Worm (Caenorhabditis elegans) whole organism, L4 larva: ENCODE results near the gene ehn-3.

Experiments used
- F10B5.3 ChIP-seq: sonication (generic microtip); optimal IDR thresholded peaks from 2 replicates; lab custom pipeline; 2016; ENCODE audit warnings: mild to moderate bottlenecking, missing genetic modification characterization, missing compliant biosample characterization
- F49E8.2 ChIP-seq: sonication (generic microtip); optimal IDR thresholded peaks from 2 replicates; lab custom pipeline; 2016; ENCODE audit warnings: missing compliant biosample characterization, mild to moderate bottlenecking, missing genetic modification characterization, borderline replicate concordance
- T20F7.1 ChIP-seq: fragments of 200-800 bp; sonication (Bioruptor generic); optimal IDR thresholded peaks from 2 replicates; lab custom pipeline; 2018; ENCODE audit warnings: mild to moderate bottlenecking, missing genetic modification characterization, missing compliant biosample characterization
- Y5F2A.4 ChIP-seq: fragments of 200-800 bp; sonication (Bioruptor generic); optimal IDR thresholded peaks from 2 replicates; lab custom pipeline; 2018; ENCODE audit warnings: mild to moderate bottlenecking, missing genetic modification characterization, missing compliant biosample characterization
- Y75B8A.6 ChIP-seq: fragments of 200-800 bp; sonication (Bioruptor generic); IDR thresholded peaks from 2 replicates; pipeline ENCODE4 v1.3.6; 2022; ENCODE audit warnings: missing genetic modification reagents, missing genetic modification characterization, missing compliant biosample characterization
- aha-1 ChIP-seq: fragments of 150-350 bp; peaks from one replicate; lab custom pipeline; 2014; ENCODE audit warnings: missing biosample characterization, missing genetic modification characterization
- ama-1 ChIP-seq: fragments of 150-350 bp; optimal IDR thresholded peaks from 2 replicates; lab custom pipeline; 2014; ENCODE audit warnings: inconsistent platforms, mixed read lengths
- attf-4 ChIP-seq: sonication (generic microtip); optimal IDR thresholded peaks from 3 replicates; lab custom pipeline; 2017; ENCODE audit warnings: missing biosample characterization, missing genetic modification characterization
- ceh-20 ChIP-seq: fragments of 200-800 bp; sonication (Bioruptor generic); IDR thresholded peaks from 2 replicates; pipeline ENCODE4 v1.3.6; 2022; ENCODE audit warnings: missing genetic modification reagents, missing genetic modification characterization, missing compliant biosample characterization
- ceh-28 ChIP-seq: fragments of 150-350 bp; optimal IDR thresholded peaks from 2 replicates; lab custom pipeline; 2014; ENCODE audit warnings: missing biosample characterization, missing genetic modification reagents, missing genetic modification characterization
- ceh-32 ChIP-seq: sonication (generic microtip); optimal IDR thresholded peaks from 2 replicates; lab custom pipeline; 2016; ENCODE audit warnings: mild to moderate bottlenecking, missing genetic modification characterization, missing compliant biosample characterization; ENCODE audit not compliant: poor library complexity
- ceh-44 ChIP-seq: fragments of 200-800 bp; sonication (Bioruptor generic); IDR thresholded peaks from 2 replicates; pipeline ENCODE4 v1.3.6; 2022; ENCODE audit warnings: missing genetic modification reagents, missing genetic modification characterization, missing compliant biosample characterization
- ceh-62 ChIP-seq: sonication (generic microtip); optimal IDR thresholded peaks from 2 replicates; lab custom pipeline; 2017; ENCODE audit warnings: missing biosample characterization, missing genetic modification characterization
- ctbp-1 ChIP-seq: fragments of 200-800 bp; sonication (Bioruptor generic); IDR thresholded peaks from 2 replicates; pipeline ENCODE4 v1.3.6; 2022; ENCODE audit warnings: missing genetic modification reagents, missing genetic modification characterization, missing compliant biosample characterization
- daf-12 ChIP-seq: fragments of 150-350 bp; optimal IDR thresholded peaks from 2 replicates; lab custom pipeline; 2014; ENCODE audit warnings: missing biosample characterization, missing genetic modification reagents, missing genetic modification characterization
- daf-16 ChIP-seq, 3 experiments: sonication (generic microtip); optimal IDR thresholded peaks; 2 replicates each; lab custom pipeline; 2016 to 2017; ENCODE audit warnings: missing genetic modification characterization in 3 of 3, missing genetic modification reagents in 3 of 3, mild to moderate bottlenecking in 2 of 3, missing compliant biosample characterization in 2 of 3, missing biosample characterization in 1 of 3, moderate library complexity in 1 of 3
- daf-19 ChIP-seq: fragments of 200-800 bp; sonication (Bioruptor generic); conservative IDR thresholded peaks from 2 replicates; pipeline ENCODE4 v1.3.6; 2022; ENCODE audit warnings: missing genetic modification characterization, missing compliant biosample characterization
- daf-8 ChIP-seq: fragments of 200-800 bp; sonication (Bioruptor generic); IDR thresholded peaks from 2 replicates; pipeline ENCODE4 v1.3.6; 2022; ENCODE audit warnings: missing genetic modification characterization, missing compliant biosample characterization
- dmd-6 ChIP-seq: fragments of 200-800 bp; sonication (Bioruptor generic); IDR thresholded peaks from 2 replicates; pipeline ENCODE4 v1.3.6; 2022; ENCODE audit warnings: missing genetic modification reagents, missing genetic modification characterization, missing compliant biosample characterization
- dmd-8 ChIP-seq: fragments of 200-800 bp; sonication (Bioruptor generic); IDR thresholded peaks from 2 replicates; pipeline ENCODE4 v1.3.6; 2022; ENCODE audit warnings: missing genetic modification characterization, missing compliant biosample characterization
- dpl-1 ChIP-seq: fragments of 150-350 bp; optimal IDR thresholded peaks from 2 replicates; lab custom pipeline; 2014; ENCODE audit warnings: missing biosample characterization, missing genetic modification reagents, missing genetic modification characterization
- duxl-1 ChIP-seq: sonication (generic microtip); optimal IDR thresholded peaks from 2 replicates; lab custom pipeline; 2016; ENCODE audit warnings: mild to moderate bottlenecking, missing genetic modification characterization, moderate library complexity, missing compliant biosample characterization; ENCODE audit not compliant: poor library complexity
- dve-1 ChIP-seq: sonication (generic microtip); optimal IDR thresholded peaks from 2 replicates; lab custom pipeline; 2017; ENCODE audit warnings: antibody characterized with exemption, mild to moderate bottlenecking, missing genetic modification characterization, missing compliant biosample characterization; ENCODE audit not compliant: insufficient read depth
- fos-1 ChIP-seq: fragments of 150-350 bp; optimal IDR thresholded peaks from 2 replicates; lab custom pipeline; 2014; ENCODE audit warnings: missing biosample characterization, missing genetic modification characterization
- hif-1 ChIP-seq, 2 experiments: sonication (generic microtip); optimal IDR thresholded peaks; 2 replicates each; lab custom pipeline; 2016 to 2017; ENCODE audit warnings: missing compliant biosample characterization in 2 of 2, missing genetic modification characterization in 2 of 2, missing genetic modification reagents in 2 of 2, missing genotype in 2 of 2, mild to moderate bottlenecking in 1 of 2
- hlh-30 ChIP-seq: sonication (generic microtip); optimal IDR thresholded peaks from 2 replicates; lab custom pipeline; 2017; ENCODE audit warnings: antibody characterized with exemption, mild to moderate bottlenecking, missing genetic modification characterization, missing compliant biosample characterization; ENCODE audit not compliant: insufficient read depth
- jun-1 ChIP-seq: fragments of 150-350 bp; optimal IDR thresholded peaks from 2 replicates; lab custom pipeline; 2014; ENCODE audit warnings: missing biosample characterization, missing genetic modification reagents, missing genetic modification characterization
- lin-13 ChIP-seq: fragments of 150-350 bp; optimal IDR thresholded peaks from 2 replicates; lab custom pipeline; 2014; ENCODE audit warnings: missing biosample characterization, missing genetic modification reagents, missing genetic modification characterization
- lin-29 ChIP-seq: fragments of 200-800 bp; sonication (Bioruptor generic); IDR thresholded peaks from 2 replicates; pipeline ENCODE4 v1.3.6; 2022; ENCODE audit warnings: missing genetic modification reagents, missing genetic modification characterization, missing compliant biosample characterization
- lin-38 ChIP-seq: fragments of 200-800 bp; sonication (Bioruptor generic); IDR thresholded peaks from 2 replicates; pipeline ENCODE4 v1.3.6; 2022; ENCODE audit warnings: missing genetic modification reagents, missing genetic modification characterization, missing compliant biosample characterization
- lir-3 ChIP-seq: sonication (generic microtip); optimal IDR thresholded peaks from 2 replicates; lab custom pipeline; 2016; ENCODE audit warnings: mild to moderate bottlenecking, missing genetic modification characterization, missing compliant biosample characterization
- lsy-2 ChIP-seq, 2 experiments: fragments of 150-350 bp in 1 of 2; sonication (generic microtip) in 1 of 2; optimal IDR thresholded peaks; 2 replicates each; lab custom pipeline; 2014 to 2017; ENCODE audit warnings: missing biosample characterization in 2 of 2, missing genetic modification characterization in 2 of 2
- mdl-1 ChIP-seq, 2 experiments: fragments of 150-350 bp in 1 of 2; sonication (generic microtip) in 1 of 2; optimal IDR thresholded peaks; 2 replicates each; lab custom pipeline; 2014 to 2017; ENCODE audit warnings: missing biosample characterization in 2 of 2, missing genetic modification characterization in 2 of 2
- mdt-29 ChIP-seq: fragments of 200-800 bp; sonication (Bioruptor generic); IDR thresholded peaks from 2 replicates; pipeline ENCODE4 v1.3.6; 2022; ENCODE audit warnings: missing genetic modification reagents, missing genetic modification characterization, missing compliant biosample characterization
- mep-1 ChIP-seq: fragments of 150-350 bp; sonication (generic microtip); optimal IDR thresholded peaks from 3 replicates; lab custom pipeline; 2014; ENCODE audit warnings: missing biosample characterization, missing genetic modification characterization
- nhr-25 ChIP-seq: sonication (generic microtip); optimal IDR thresholded peaks from 2 replicates; lab custom pipeline; 2017; ENCODE audit warnings: missing genetic modification characterization, mild to moderate bottlenecking, missing compliant biosample characterization, antibody characterized with exemption, moderate library complexity, borderline replicate concordance; ENCODE audit not compliant: insufficient read depth
- nhr-28 ChIP-seq: fragments of 150-350 bp; optimal IDR thresholded peaks from 2 replicates; lab custom pipeline; 2014; ENCODE audit warnings: missing biosample characterization, missing genetic modification characterization
- nhr-41 ChIP-seq: fragments of 200-800 bp; sonication (Bioruptor generic); IDR thresholded peaks from 2 replicates; pipeline ENCODE4 v1.3.6; 2022; ENCODE audit warnings: missing genetic modification reagents, missing genetic modification characterization, missing compliant biosample characterization
- nhr-48 ChIP-seq: sonication (generic microtip); optimal IDR thresholded peaks from 2 replicates; lab custom pipeline; 2016; ENCODE audit warnings: mild to moderate bottlenecking, missing genetic modification characterization, missing compliant biosample characterization
- nhr-6 ChIP-seq: fragments of 150-350 bp; optimal IDR thresholded peaks from 2 replicates; lab custom pipeline; 2014; ENCODE audit warnings: missing biosample characterization, missing genetic modification characterization
- nhr-77 ChIP-seq: fragments of 150-350 bp; optimal IDR thresholded peaks from 2 replicates; lab custom pipeline; 2014; ENCODE audit warnings: missing biosample characterization, missing genetic modification characterization
- pha-4 ChIP-seq, 2 experiments: fragments of 150-350 bp in 1 of 2; fragments of 200-800 bp in 1 of 2; sonication (Bioruptor generic) in 1 of 2; IDR thresholded peaks in 1 of 2; optimal IDR thresholded peaks in 1 of 2; 2 replicates each; pipeline versions ENCODE4 v1.3.6 to Lab custom; 2014 to 2022; ENCODE audit warnings: missing genetic modification characterization in 2 of 2, missing genetic modification reagents in 2 of 2, missing biosample characterization in 1 of 2, missing compliant biosample characterization in 1 of 2
- pqm-1 ChIP-seq: sonication (generic microtip); optimal IDR thresholded peaks from 2 replicates; lab custom pipeline; 2017; ENCODE audit warnings: missing biosample characterization, missing genetic modification characterization
- rbr-2 ChIP-seq: sonication (generic microtip); optimal IDR thresholded peaks from 2 replicates; lab custom pipeline; 2016; ENCODE audit warnings: missing genotype, missing genetic modification characterization, missing compliant biosample characterization
- sdz-12 ChIP-seq: fragments of 200-800 bp; sonication (Bioruptor generic); optimal IDR thresholded peaks from 2 replicates; lab custom pipeline; 2018; ENCODE audit warnings: mild to moderate bottlenecking, missing genetic modification characterization, missing compliant biosample characterization
- unc-130 ChIP-seq: sonication (generic microtip); optimal IDR thresholded peaks from 2 replicates; lab custom pipeline; 2016; ENCODE audit warnings: missing genetic modification reagents, missing genetic modification characterization, missing compliant biosample characterization
- zfp-3 ChIP-seq: fragments of 200-800 bp; sonication (Bioruptor generic); conservative IDR thresholded peaks from 2 replicates; pipeline ENCODE4 v1.3.6; 2022; ENCODE audit warnings: missing genetic modification reagents, missing genetic modification characterization, missing compliant biosample characterization

The ehn-3 gene

ce11 chrIV:5394687-5395086 is 24.3 kb downstream of the ehn-3 start, which contains the start of the genes perm-3 and swsn-6 (continued):
- TF ChIP-seq pha-4 (GFP tag; IDR thresholded peaks at IDR 0.05; lab: Robert Waterston, UW) (peak; percentile 50; the same call in 1 of the 2 replicates), pha-4 (tag; optimal IDR thresholded peaks at IDR 0.05; lab: Kevin White, UChicago) (peak; percentile 50), nhr-28 (tag; lab: Kevin White, UChicago) (peak; percentile 28), dpl-1 (GFP tag; lab: Kevin White, UChicago) (peak; percentile 86), F49E8.2 (tag; lab: Kevin White, UChicago) (no peak), hlh-30 (tag; lab: Kevin White, UChicago) (peak; percentile 67), hif-1 (tag; optimal IDR thresholded peaks at IDR 0.05; lab: Kevin White, UChicago) (no peak), daf-19 (GFP tag; lab: Robert Waterston, UW) (no peak), dmd-6 (GFP tag; lab: Robert Waterston, UW) (no peak; the same call in 1 of the 2 replicates), unc-130 (no peak), nhr-48 (tag; lab: Kevin White, UChicago) (peak; percentile 25), T20F7.1 (GFP tag; lab: Kevin White, UChicago) (peak; percentile 41), aha-1 (peak; percentile 32), lsy-2 (tag; optimal IDR thresholded peaks at IDR 0.05; lab: Kevin White, UChicago) (peak; percentile 24 to 89), zfp-3 (GFP tag; lab: Robert Waterston, UW) (0 out of 2 replicates have a peak, but pooled peaks have one; percentile 54)

ce11 chrIV:5393566-5393965 is 25.5 kb downstream of the ehn-3 start:
- TF ChIP-seq ceh-28 (tag; lab: Kevin White, UChicago) (no peak), attf-4 (tag; lab: Kevin White, UChicago) (no peak), dmd-6 (GFP tag; lab: Robert Waterston, UW) (peak; percentile 56), nhr-77 (tag; lab: Kevin White, UChicago) (peak; percentile 22), nhr-41 (GFP tag; lab: Robert Waterston, UW) (no peak), sdz-12 (GFP tag; lab: Kevin White, UChicago) (no peak), nhr-6 (tag; lab: Kevin White, UChicago) (no peak), nhr-48 (tag; lab: Kevin White, UChicago) (no peak), ceh-44 (no peak), lsy-2 (tag; optimal IDR thresholded peaks at IDR 0.05; lab: Kevin White, UChicago) (no peak), pha-4 (GFP tag; IDR thresholded peaks at IDR 0.05; lab: Robert Waterston, UW) (0 out of 2 replicates have a peak, but pooled peaks have one; percentile 17), pha-4 (tag; optimal IDR thresholded peaks at IDR 0.05; lab: Kevin White, UChicago) (no peak), lin-38 (peak; percentile 34; the same call in 1 of the 2 replicates), lir-3 (tag; lab: Kevin White, UChicago) (no peak), F10B5.3 (tag; lab: Kevin White, UChicago) (no peak), mep-1 (tag; lab: Kevin White, UChicago) (peak; percentile 21), jun-1 (tag; lab: Kevin White, UChicago) (no peak), mdl-1 (tag; optimal IDR thresholded peaks at IDR 0.05; lab: Kevin White, UChicago) (no peak), dmd-8 (GFP tag; lab: Robert Waterston, UW) (no peak), dve-1 (tag; lab: Kevin White, UChicago) (peak; percentile 71), daf-8 (GFP tag; lab: Robert Waterston, UW) (no peak), nhr-25 (tag; lab: Kevin White, UChicago) (no peak), lin-29 (GFP tag; lab: Robert Waterston, UW) (no peak), lin-13 (GFP tag; lab: Kevin White, UChicago) (no peak), fos-1 (tag; lab: Kevin White, UChicago) (no peak), rbr-2 (tag; lab: Kevin White, UChicago) (no peak), Y75B8A.6 (GFP tag; lab: Robert Waterston, UW) (no peak), Y5F2A.4 (no peak), ctbp-1 (GFP tag; lab: Robert Waterston, UW) (no peak), unc-130 (no peak), duxl-1 (tag; lab: Kevin White, UChicago) (peak; percentile 31), ama-1 (lab: Kevin White, UChicago) (peak; percentile 53), ceh-62 (tag; lab: Kevin White, UChicago) (no peak), daf-16 (GFP tag; optimal IDR thresholded peaks at IDR 0.05; lab: Kevin White, UChicago) (no peak), daf-16 (tag; optimal IDR thresholded peaks at IDR 0.05; lab: Kevin White, UChicago) (peak; percentile 76), pqm-1 (tag; lab: Kevin White, UChicago) (peak; percentile 22), daf-12 (tag; lab: Kevin White, UChicago) (no peak), ceh-32 (tag; lab: Kevin White, UChicago) (no peak), ceh-20 (no peak), mdt-29 (GFP tag; lab: Robert Waterston, UW) (peak; percentile 63)
